Worm (Caenorhabditis elegans) whole organism, young adult: Measurements from ENCODE around the gene C34F6.9.

ENCODE experiments used
- B0035.1 ChIP-seq: sonication (generic microtip); optimal IDR thresholded peaks from 2 replicates; lab custom pipeline; 2016; ENCODE audit warnings: missing genetic modification characterization, mild to moderate bottlenecking, missing compliant biosample characterization, missing genotype, missing genetic modification reagents
- B0336.3 ChIP-seq: fragments of 200-800 bp; sonication (Bioruptor generic); IDR thresholded peaks from 2 replicates; pipeline ENCODE4 v1.3.6; 2022; ENCODE audit warnings: missing genetic modification characterization, missing compliant biosample characterization
- F57A8.1 ChIP-seq: fragments of 200-800 bp; sonication (Bioruptor generic); optimal IDR thresholded peaks from 2 replicates; lab custom pipeline; 2018; ENCODE audit warnings: mild to moderate bottlenecking, missing genetic modification characterization, moderate library complexity, missing compliant biosample characterization
- Y67H2A.10 ChIP-seq: fragments of 200-800 bp; sonication (Bioruptor generic); conservative IDR thresholded peaks from 2 replicates; pipeline ENCODE4 v1.3.6; 2022; ENCODE audit warnings: missing genetic modification reagents, missing genetic modification characterization, missing compliant biosample characterization
- aptf-3 ChIP-seq: fragments of 200-800 bp; sonication (Bioruptor generic); IDR thresholded peaks from 2 replicates; pipeline ENCODE4 v1.3.6; 2022; ENCODE audit warnings: missing genetic modification characterization, missing compliant biosample characterization
- ccch-3 ChIP-seq: fragments of 200-800 bp; sonication (Bioruptor generic); optimal IDR thresholded peaks from 2 replicates; lab custom pipeline; 2018; ENCODE audit warnings: mild to moderate bottlenecking, missing genetic modification characterization, missing compliant biosample characterization
- ceh-100 ChIP-seq: fragments of 200-800 bp; sonication (Bioruptor generic); IDR thresholded peaks from 2 replicates; pipeline ENCODE4 v1.3.6; 2022; ENCODE audit warnings: missing genetic modification reagents, missing genetic modification characterization, missing compliant biosample characterization
- ceh-91 ChIP-seq: fragments of 200-800 bp; sonication (Bioruptor generic); IDR thresholded peaks from 2 replicates; pipeline ENCODE4 v1.3.6; 2022; ENCODE audit warnings: missing genetic modification reagents, missing genetic modification characterization, missing compliant biosample characterization
- dpff-1 ChIP-seq: sonication (generic microtip); optimal IDR thresholded peaks from 2 replicates; lab custom pipeline; 2017; ENCODE audit warnings: mild to moderate bottlenecking, missing genetic modification characterization, missing compliant biosample characterization
- egl-18 ChIP-seq: fragments of 200-800 bp; sonication (Bioruptor generic); IDR thresholded peaks from 2 replicates; pipeline ENCODE4 v1.3.6; 2022; ENCODE audit warnings: missing genetic modification reagents, missing genetic modification characterization, missing compliant biosample characterization
- fkh-3 ChIP-seq: sonication (generic microtip); optimal IDR thresholded peaks from 2 replicates; lab custom pipeline; 2016; ENCODE audit warnings: mild to moderate bottlenecking, missing genetic modification characterization, missing compliant biosample characterization
- hmg-20 ChIP-seq: fragments of 200-800 bp; sonication (Bioruptor generic); IDR thresholded peaks from 2 replicates; pipeline ENCODE4 v1.3.6; 2022; ENCODE audit warnings: missing genetic modification reagents, missing genetic modification characterization, missing compliant biosample characterization
- lin-54 ChIP-seq: fragments of 200-800 bp; sonication (Bioruptor generic); optimal IDR thresholded peaks from 2 replicates; lab custom pipeline; 2018; ENCODE audit warnings: mild to moderate bottlenecking, missing genetic modification characterization, missing compliant biosample characterization
- madf-6 ChIP-seq: fragments of 200-800 bp; sonication (Bioruptor generic); IDR thresholded peaks from 2 replicates; pipeline ENCODE4 v1.3.6; 2022; ENCODE audit warnings: missing genetic modification reagents, missing genetic modification characterization, missing compliant biosample characterization
- nfya-2 ChIP-seq: fragments of 200-800 bp; sonication (Bioruptor generic); IDR thresholded peaks from 2 replicates; pipeline ENCODE4 v1.3.6; 2022; ENCODE audit warnings: missing genetic modification reagents, missing genetic modification characterization, missing compliant biosample characterization
- tbp1 ChIP-seq: fragments of 200-800 bp; sonication (Bioruptor generic); optimal IDR thresholded peaks from 2 replicates; lab custom pipeline; 2018; ENCODE audit warnings: mild to moderate bottlenecking, missing genetic modification characterization, missing compliant biosample characterization
- tlf-1 ChIP-seq: fragments of 200-800 bp; sonication (Bioruptor generic); optimal IDR thresholded peaks from 2 replicates; lab custom pipeline; 2018; ENCODE audit warnings: mild to moderate bottlenecking, missing genetic modification characterization, missing compliant biosample characterization
- unc-130 ChIP-seq: sonication (generic microtip); optimal IDR thresholded peaks from 2 replicates; lab custom pipeline; 2016; ENCODE audit warnings: missing genetic modification reagents, missing genetic modification characterization, missing compliant biosample characterization
- zfh-2 ChIP-seq: fragments of 200-800 bp; sonication (Bioruptor generic); conservative IDR thresholded peaks from 2 replicates; pipeline ENCODE4 v1.3.6; 2022; ENCODE audit warnings: missing genetic modification reagents, missing genetic modification characterization, missing compliant biosample characterization
- ztf-25 ChIP-seq: fragments of 200-800 bp; sonication (Bioruptor generic); IDR thresholded peaks from 2 replicates; pipeline ENCODE4 v1.3.6; 2022; ENCODE audit warnings: missing genetic modification reagents, missing genetic modification characterization, missing compliant biosample characterization

Gene C34F6.9

DNA sequence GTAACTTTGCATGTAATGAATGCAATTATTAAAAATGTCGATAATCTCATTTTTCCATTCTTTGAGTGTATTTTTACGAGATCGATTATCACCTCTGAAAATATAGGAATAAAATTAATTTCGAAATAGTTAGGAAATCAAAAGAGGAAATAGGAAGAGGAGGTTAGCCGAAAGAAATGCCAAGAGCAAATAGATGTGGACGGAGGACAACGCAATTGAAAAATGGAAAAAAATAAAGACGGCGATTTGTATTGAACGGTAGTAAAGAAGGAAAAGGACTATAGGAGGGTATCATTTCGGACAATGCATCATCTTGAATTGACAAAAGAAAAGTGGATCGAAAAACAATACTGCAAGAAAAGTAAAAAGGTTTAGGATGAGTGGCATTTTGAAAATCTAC lies 32.9 kb downstream of the C34F6.9 start, which contains the start of gene F13D2.1:
F13D2.1 (minus strand) TSS at position 101 of the 400 bp plus-strand sequence.
- no peak for TF ChIP-seq tlf-1
- no peak for TF ChIP-seq nfya-2 (GFP tag; lab: Robert Waterston, UW)
- no peak for TF ChIP-seq Y67H2A.10
- TF ChIP-seq B0035.1 (tag; lab: Kevin White, UChicago), result no peak
- TF ChIP-seq egl-18, result no peak
- TF ChIP-seq unc-130 (GFP tag; lab: Kevin White, UChicago), result no peak

- TF ChIP-seq fkh-3 (tag; lab: Kevin White, UChicago), result no peak
- TF ChIP-seq tbp1 (GFP tag; lab: Kevin White, UChicago), result no peak
- no peak for TF ChIP-seq B0336.3 (GFP tag; lab: Robert Waterston, UW)
- TF ChIP-seq madf-6 (GFP tag; lab: Robert Waterston, UW), result no peak
- TF ChIP-seq dpff-1 (tag; lab: Kevin White, UChicago), result no peak
Observed at ce11 chrX:11185498-11185897, 36.9 kb downstream of the C34F6.9 start, which contains the start of gene gnrr-7. TSS of gene gnrr-7 (plus strand) at chrX:11185798.

DNA sequence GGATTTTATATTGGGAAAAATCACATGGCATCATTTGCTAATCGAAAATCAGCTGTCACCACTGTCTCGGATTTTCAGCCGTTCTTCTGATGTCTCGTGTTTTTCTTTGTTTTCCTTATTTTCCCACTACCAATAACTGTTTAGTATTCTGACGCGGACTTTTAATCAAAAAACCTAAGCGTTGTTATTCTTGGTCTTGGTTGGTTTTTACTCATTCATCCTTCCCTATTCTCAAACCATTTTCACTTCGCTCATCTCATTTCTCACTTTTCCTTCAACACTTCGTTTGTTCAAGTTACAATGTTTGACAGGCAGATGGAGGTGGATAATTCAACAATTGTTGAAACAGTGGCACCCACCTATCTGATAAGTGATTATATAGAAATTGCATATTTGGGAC lies 43.8 kb downstream of the C34F6.9 start, which contains the start of gene gnrr-6:
gnrr-6 (plus strand) TSS at position 301 of the 400 bp plus-strand sequence.
- TF ChIP-seq lin-54 (GFP tag; lab: Kevin White, UChicago) (no peak), ceh-91 (no peak), ceh-100 (GFP tag; lab: Robert Waterston, UW) (no peak), zfh-2 (no peak), hmg-20 (GFP tag; lab: Robert Waterston, UW) (no peak), ccch-3 (GFP tag; lab: Kevin White, UChicago) (no peak), fkh-3 (tag; lab: Kevin White, UChicago) (no peak), F57A8.1 (no peak), aptf-3 (GFP tag; lab: Robert Waterston, UW) (no peak), tbp1 (GFP tag; lab: Kevin White, UChicago) (no peak), ztf-25 (no peak)
- TF ChIP-seq, all 124 proteins: peak for 0
